Worm (Caenorhabditis elegans) whole organism, early embryonic: ENCODE data around the gene ZK177.1.
"Not testable (repeated sequence)": the region's sequence is repeated elsewhere in the genome, so short reads cannot be mapped to it uniquely, and the experiment has no call there.

Experiments
- B0310.2 ChIP-seq: sonication (generic microtip); optimal IDR thresholded peaks from 2 replicates; lab custom pipeline; 2016; ENCODE audit warnings: mild to moderate bottlenecking, missing genetic modification characterization, missing compliant biosample characterization
- F13C5.2 ChIP-seq: sonication (generic microtip); optimal IDR thresholded peaks from 2 replicates; lab custom pipeline; 2017; ENCODE audit warnings: mild to moderate bottlenecking, missing genetic modification characterization, inconsistent platforms, missing compliant biosample characterization
- ama-1 ChIP-seq: fragments of 150-350 bp; optimal IDR thresholded peaks from 2 replicates; lab custom pipeline; 2014
- flt-1 ChIP-seq: fragments of 200-800 bp; sonication (Bioruptor generic); IDR thresholded peaks from 2 replicates; pipeline ENCODE4 v1.3.6; 2022; ENCODE audit warnings: missing genetic modification characterization, missing compliant biosample characterization
- scrt-1 ChIP-seq: fragments of 200-800 bp; sonication (Bioruptor generic); IDR thresholded peaks from 2 replicates; pipeline ENCODE4 v1.3.6; 2022; ENCODE audit warnings: missing genetic modification characterization, missing compliant biosample characterization
- sea-1 ChIP-seq: fragments of 200-800 bp; sonication (Bioruptor generic); conservative IDR thresholded peaks from 2 replicates; pipeline ENCODE4 v1.3.6; 2022; ENCODE audit warnings: missing genetic modification characterization, missing compliant biosample characterization
- tra-4 ChIP-seq: sonication (generic microtip); optimal IDR thresholded peaks from 2 replicates; lab custom pipeline; 2017; ENCODE audit warnings: missing genetic modification characterization, missing compliant biosample characterization

ce11 chrII:5534939-5535338, 7.0 kb downstream of the ZK177.1 start, which contains the start of gene hlh-25:
- TF ChIP-seq flt-1 (GFP tag; lab: Robert Waterston, UW); tra-4 (tag; lab: Kevin White, UChicago); ama-1 (lab: Kevin White, UChicago); F13C5.2; scrt-1; B0310.2; sea-1: not testable (repeated sequence)
